Worm (Caenorhabditis elegans): Measurements from ENCODE around the gene F29G6.1.

The F29G6.1 gene

DNA sequence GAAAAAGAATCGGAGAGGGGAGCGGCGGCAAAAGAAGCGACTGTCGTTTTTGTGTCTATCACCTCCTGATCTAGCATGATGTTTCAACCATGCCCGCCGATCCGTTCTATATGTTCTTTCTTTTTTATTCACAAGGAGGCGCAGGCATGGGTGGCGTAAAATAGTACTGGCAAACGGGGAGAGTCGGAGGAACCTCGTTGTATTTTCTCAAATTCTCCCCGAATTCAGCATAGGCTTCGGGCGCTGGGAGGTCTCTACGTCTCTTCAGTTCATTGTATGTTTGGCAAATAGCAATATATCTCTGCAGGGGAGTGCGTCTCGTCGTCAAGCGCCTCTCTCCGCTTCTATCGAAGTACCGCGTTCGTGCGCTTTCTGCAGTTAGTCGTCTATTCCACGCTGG lies 36.9 kb upstream of the F29G6.1 start, which contains the start of gene lin-14 (continued):
- peak; percentile 91 for TF ChIP-seq nhr-85 (tag)
- no peak for TF ChIP-seq hpl-2 (GFP tag; optimal IDR thresholded peaks at IDR 0.05)
- peak; percentile 27 for TF ChIP-seq egl-13 (tag; optimal IDR thresholded peaks at IDR 0.05)
- TF ChIP-seq sup-37 (GFP tag; optimal IDR thresholded peaks at IDR 0.05) = peak; percentile 3
- TF ChIP-seq pag-3 (tag; optimal IDR thresholded peaks at IDR 0.05; ENCODE audit: borderline replicate concordance, insufficient read depth) = peak; percentile 38
- TF ChIP-seq dsc-1 (tag; optimal IDR thresholded peaks at IDR 0.05) = peak; percentile 62
- TF ChIP-seq zip-4 (GFP tag; optimal IDR thresholded peaks at IDR 0.05) = no peak
- TF ChIP-seq irx-1 (tag; optimal IDR thresholded peaks at IDR 0.05) = peak; percentile 51
- peak; percentile 85 for TF ChIP-seq unc-130 (tag; optimal IDR thresholded peaks at IDR 0.05)
- no peak for TF ChIP-seq unc-62 (GFP tag; optimal IDR thresholded peaks at IDR 0.05)
- peak; percentile 21 for TF ChIP-seq fkh-10 (GFP tag; optimal IDR thresholded peaks at IDR 0.05)
- TF ChIP-seq elt-2 (tag; optimal IDR thresholded peaks at IDR 0.05) = no peak

DNA sequence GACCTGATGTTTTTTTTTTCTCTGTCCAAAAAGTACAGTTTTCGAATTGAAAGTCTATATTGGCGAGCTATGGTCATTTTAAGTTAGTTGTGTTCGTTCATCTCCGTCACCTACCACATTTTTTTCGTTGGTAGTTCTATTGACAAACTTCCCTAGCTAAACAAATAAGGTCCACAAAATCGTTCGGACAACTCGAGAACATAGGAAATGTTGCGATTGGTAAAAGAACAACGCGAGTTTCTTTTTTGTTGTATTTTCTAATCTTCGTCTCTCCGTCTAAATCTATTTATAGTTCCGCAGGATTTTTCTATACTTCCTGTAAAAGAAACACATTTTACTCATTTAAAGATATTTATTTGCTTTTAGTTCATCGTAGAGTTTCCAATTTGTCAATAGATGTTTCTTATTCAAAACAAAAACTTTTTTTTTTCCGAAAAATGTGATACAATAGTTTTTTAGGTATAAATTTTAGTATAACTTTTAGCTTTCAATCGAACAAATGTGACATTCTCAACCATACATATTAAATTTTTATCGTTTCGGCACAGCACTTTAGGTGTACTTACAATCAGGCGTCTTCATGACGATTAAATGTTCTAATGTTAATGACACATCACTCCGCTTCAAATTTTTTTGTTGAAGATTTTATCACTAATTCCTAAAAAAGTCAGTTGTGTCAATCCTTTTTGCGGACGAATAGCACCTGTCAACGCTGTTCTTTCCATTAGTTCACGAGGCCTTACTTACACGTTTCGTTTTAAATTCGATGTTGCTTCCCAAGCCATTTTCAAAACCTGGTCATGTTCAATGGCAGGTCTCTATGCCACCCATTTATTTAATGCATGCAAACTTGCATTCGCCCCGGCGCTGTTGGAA lies 35.4 kb upstream of the F29G6.1 start:
- TF ChIP-seq mdl-1 (tag; optimal IDR thresholded peaks at IDR 0.05) (no peak), skn-1 (tag; optimal IDR thresholded peaks at IDR 0.05) (no peak), efl-1 (optimal IDR thresholded peaks at IDR 0.05) (no peak), efl-1 (GFP tag; optimal IDR thresholded peaks at IDR 0.05 in 1 of 2) (peak in 1 of 2 experiments; percentile 59), xbp-1 (tag; optimal IDR thresholded peaks at IDR 0.05) (no peak)

DNA sequence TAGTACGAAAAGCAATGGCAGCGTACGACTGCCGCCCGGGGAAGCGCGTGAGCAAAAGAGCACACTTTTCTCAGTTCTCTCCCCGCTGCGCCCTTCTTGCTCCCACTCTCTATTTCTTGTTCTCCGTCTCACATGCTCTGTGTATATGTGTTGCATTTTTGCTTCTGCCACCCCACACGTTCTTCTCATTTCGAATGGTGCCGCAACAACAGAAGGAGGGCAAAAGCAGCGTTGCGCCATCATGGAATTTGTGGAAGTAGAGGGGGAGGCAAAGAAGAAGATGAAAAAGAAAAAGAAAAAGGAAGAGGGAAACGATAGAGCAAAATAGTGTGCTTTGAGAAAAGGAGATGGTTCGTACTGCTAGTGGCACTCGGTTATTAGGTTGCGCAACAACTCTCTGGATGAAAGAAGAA lies 34.7 kb upstream of the F29G6.1 start:
- peak; percentile 43 to 65 for TF ChIP-seq lsy-2 (tag; optimal IDR thresholded peaks at IDR 0.05)
- TF ChIP-seq zag-1 (tag; optimal IDR thresholded peaks at IDR 0.05) = peak; percentile 44
- TF ChIP-seq mab-9 (GFP tag; IDR thresholded peaks at IDR 0.05) = 0 out of 2 replicates have a peak, but pooled peaks have one; percentile 41
- TF ChIP-seq lin-14 (GFP tag; optimal IDR thresholded peaks at IDR 0.05) = peak; percentile 99
- TF ChIP-seq ztf-4 (tag; optimal IDR thresholded peaks at IDR 0.05) = peak; percentile 46
- no peak for TF ChIP-seq efl-3 (GFP tag; optimal IDR thresholded peaks at IDR 0.05)
- TF ChIP-seq xbp-1 (tag; optimal IDR thresholded peaks at IDR 0.05) = peak; percentile 54
- no peak for TF ChIP-seq F16B12.6 (tag; optimal IDR thresholded peaks at IDR 0.05)
- TF ChIP-seq pag-3 (tag; optimal IDR thresholded peaks at IDR 0.05; ENCODE audit: borderline replicate concordance, insufficient read depth) = peak; percentile 96
- TF ChIP-seq nhr-71 (tag; optimal IDR thresholded peaks at IDR 0.05) = peak; percentile 82
- peak; percentile 80 for TF ChIP-seq unc-86 (tag; optimal IDR thresholded peaks at IDR 0.05)
- TF ChIP-seq mep-1 (tag; optimal IDR thresholded peaks at IDR 0.05) = peak; percentile 81
- peak; percentile 88 for TF ChIP-seq fkh-8 (tag; optimal IDR thresholded peaks at IDR 0.05)
- TF ChIP-seq lin-13 (GFP tag; optimal IDR thresholded peaks at IDR 0.05) = peak; percentile 6
- TF ChIP-seq lin-35 (GFP tag; optimal IDR thresholded peaks at IDR 0.05) = peak; percentile 29 to 48
- TF ChIP-seq swsn-7 (tag; optimal IDR thresholded peaks at IDR 0.05) = peak; percentile 73
- TF ChIP-seq nhr-20 (tag; optimal IDR thresholded peaks at IDR 0.05) = peak; percentile 46
- TF ChIP-seq lin-15B (tag; optimal IDR thresholded peaks at IDR 0.05) = no peak
- peak; percentile 3 for TF ChIP-seq sup-37 (GFP tag; optimal IDR thresholded peaks at IDR 0.05)
- TF ChIP-seq tbx-2 (tag; optimal IDR thresholded peaks at IDR 0.05) = peak; percentile 77
- no peak for TF ChIP-seq ama-1 (optimal IDR thresholded peaks at IDR 0.05)
- TF ChIP-seq efl-1 (optimal IDR thresholded peaks at IDR 0.05) = peak; percentile 27 to 28
- peak in 1 of 2 experiments; percentile 89 for TF ChIP-seq efl-1 (GFP tag; optimal IDR thresholded peaks at IDR 0.05 in 1 of 2)
- peak; percentile 79 for TF ChIP-seq rnt-1 (tag; optimal IDR thresholded peaks at IDR 0.05)
- peak; percentile 41 for TF ChIP-seq nhr-19 (GFP tag; conservative IDR thresholded peaks at IDR 0.05)
- peak; percentile 72 for TF ChIP-seq nhr-47 (tag; optimal IDR thresholded peaks at IDR 0.05)
- TF ChIP-seq nhr-12 (tag; optimal IDR thresholded peaks at IDR 0.05) = no peak
- peak; percentile 28 for TF ChIP-seq ceh-8 (GFP tag; optimal IDR thresholded peaks at IDR 0.05)
- peak; percentile 97 for TF ChIP-seq fkh-10 (GFP tag; optimal IDR thresholded peaks at IDR 0.05)
- no peak for TF ChIP-seq ceh-63 (GFP tag; optimal IDR thresholded peaks at IDR 0.05)
- TF ChIP-seq snpc-4 (tag; optimal IDR thresholded peaks at IDR 0.05) = no peak
- TF ChIP-seq ceh-90 (tag; optimal IDR thresholded peaks at IDR 0.05) = no peak
- peak; percentile 39 for TF ChIP-seq skn-1 (tag; optimal IDR thresholded peaks at IDR 0.05)
- TF ChIP-seq vab-15 (tag; optimal IDR thresholded peaks at IDR 0.05) = peak; percentile 31
- peak; percentile 41 for TF ChIP-seq C16A3.4 (tag; optimal IDR thresholded peaks at IDR 0.05)
- TF ChIP-seq mdl-1 (tag; optimal IDR thresholded peaks at IDR 0.05) = peak in 1 of 2 experiments; percentile 78
- peak; percentile 60 for TF ChIP-seq irx-1 (tag; optimal IDR thresholded peaks at IDR 0.05)
- no peak for TF ChIP-seq nhr-28 (tag; optimal IDR thresholded peaks at IDR 0.05)
- peak; percentile 77 for TF ChIP-seq egl-13 (tag; optimal IDR thresholded peaks at IDR 0.05)
- TF ChIP-seq dsc-1 (tag; optimal IDR thresholded peaks at IDR 0.05) = peak; percentile 83
